Worm (Caenorhabditis elegans) whole organism, late embryonic: ENCODE results near the gene T28D6.6.

ENCODE experiments used
- ceh-19 ChIP-seq: fragments of 200-800 bp; sonication (Bioruptor generic); optimal IDR thresholded peaks from 2 replicates; lab custom pipeline; 2018; ENCODE audit warnings: mild to moderate bottlenecking, missing genetic modification characterization, missing compliant biosample characterization
- ceh-31 ChIP-seq: sonication (generic microtip); optimal IDR thresholded peaks from 2 replicates; lab custom pipeline; 2016; ENCODE audit warnings: missing genetic modification characterization, missing compliant biosample characterization
- ceh-48 ChIP-seq: sonication (generic microtip); optimal IDR thresholded peaks from 2 replicates; lab custom pipeline; 2016; ENCODE audit warnings: missing genetic modification characterization, inconsistent platforms, missing compliant biosample characterization
- ets-4 ChIP-seq: sonication (generic microtip); optimal IDR thresholded peaks from 2 replicates; lab custom pipeline; 2016; ENCODE audit warnings: missing genetic modification characterization, missing compliant biosample characterization
- hlh-15 ChIP-seq: sonication (generic microtip); optimal IDR thresholded peaks from 2 replicates; lab custom pipeline; 2016; ENCODE audit warnings: missing genetic modification characterization, missing compliant biosample characterization
- hlh-6 ChIP-seq: sonication (generic microtip); optimal IDR thresholded peaks from 2 replicates; lab custom pipeline; 2016; ENCODE audit warnings: missing genotype, missing genetic modification characterization, missing compliant biosample characterization
- hlh-8 ChIP-seq: sonication (generic microtip); optimal IDR thresholded peaks from 2 replicates; lab custom pipeline; 2016; ENCODE audit warnings: missing genotype, missing genetic modification characterization, missing compliant biosample characterization
- nhr-11 ChIP-seq: fragments of 150-350 bp; optimal IDR thresholded peaks from 2 replicates; lab custom pipeline; 2014; ENCODE audit warnings: missing biosample characterization, missing genetic modification characterization
- npax-4 ChIP-seq: sonication (generic microtip); optimal IDR thresholded peaks from 2 replicates; lab custom pipeline; 2016; ENCODE audit warnings: missing genetic modification characterization, missing compliant biosample characterization
- pros-1 ChIP-seq: fragments of 150-350 bp; optimal IDR thresholded peaks from 2 replicates; lab custom pipeline; 2014; ENCODE audit warnings: missing biosample characterization, missing genetic modification reagents, missing genetic modification characterization
- syd-9 ChIP-seq: sonication (generic microtip); optimal IDR thresholded peaks from 2 replicates; lab custom pipeline; 2016; ENCODE audit warnings: mild to moderate bottlenecking, missing genetic modification characterization, moderate library complexity, missing compliant biosample characterization

DNA sequence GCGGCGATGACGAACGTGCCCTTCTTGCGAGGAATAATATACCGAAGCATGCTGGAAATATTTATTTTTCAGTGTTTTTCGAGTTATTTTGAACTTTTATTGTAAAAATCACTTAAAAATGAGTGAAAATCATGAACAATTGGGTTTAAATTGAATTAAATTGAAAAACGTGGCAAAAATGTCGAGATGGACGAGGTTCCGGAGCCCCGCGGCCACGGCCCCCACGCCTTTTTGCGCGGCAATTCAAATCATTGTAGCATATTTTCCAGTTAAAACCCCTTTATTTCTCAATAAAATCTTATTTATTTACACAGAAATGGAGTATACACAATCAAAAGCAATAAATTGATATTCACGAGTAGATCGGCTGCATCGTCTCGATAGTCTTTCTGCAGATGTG, 56.8 kb downstream of the T28D6.6 start:
- TF ChIP-seq ceh-48 (tag; lab: Kevin White, UChicago) (no peak), hlh-15 (tag; lab: Kevin White, UChicago) (no peak), ceh-19 (GFP tag; lab: Kevin White, UChicago) (no peak), syd-9 (tag; lab: Kevin White, UChicago) (no peak), nhr-11 (tag; lab: Kevin White, UChicago) (no peak), ceh-31 (tag; lab: Kevin White, UChicago) (peak; percentile 84), hlh-8 (tag; lab: Kevin White, UChicago) (peak; percentile 34), hlh-6 (tag; lab: Kevin White, UChicago) (no peak), npax-4 (no peak), pros-1 (tag; lab: Kevin White, UChicago) (no peak), ets-4 (peak; percentile 67)
